Worm (Caenorhabditis elegans) whole organism, young adult: ENCODE results near the gene F18A11.5.

Experiments used
- C17E4.6 ChIP-seq: fragments of 200-800 bp; sonication (Bioruptor generic); IDR thresholded peaks from 2 replicates; pipeline ENCODE4 v1.3.6; 2022; ENCODE audit warnings: missing genetic modification reagents, missing genetic modification characterization, missing compliant biosample characterization
- F22D6.2 ChIP-seq: sonication (generic microtip); optimal IDR thresholded peaks from 2 replicates; lab custom pipeline; 2016; ENCODE audit warnings: mild to moderate bottlenecking, missing genetic modification characterization, missing compliant biosample characterization
- F37B4.10 ChIP-seq: fragments of 200-800 bp; sonication (Bioruptor generic); IDR thresholded peaks from 2 replicates; pipeline ENCODE4 v1.3.6; 2022; ENCODE audit warnings: missing genetic modification characterization, missing compliant biosample characterization
- F39B2.1 ChIP-seq: fragments of 200-800 bp; sonication (Bioruptor generic); IDR thresholded peaks from 2 replicates; pipeline ENCODE4 v1.3.6; 2022; ENCODE audit warnings: missing genetic modification reagents, missing genetic modification characterization, missing compliant biosample characterization
- F49E8.2 ChIP-seq: sonication (generic microtip); optimal IDR thresholded peaks from 3 replicates; lab custom pipeline; 2017; ENCODE audit warnings: missing genetic modification characterization, mild to moderate bottlenecking, missing compliant biosample characterization, antibody characterized with exemption, moderate library complexity; ENCODE audit not compliant: insufficient read depth
- F52B5.7 ChIP-seq: sonication (generic microtip); optimal IDR thresholded peaks from 2 replicates; lab custom pipeline; 2016; ENCODE audit warnings: mild to moderate bottlenecking, missing genetic modification characterization, missing compliant biosample characterization
- F57C9.4 ChIP-seq: sonication (generic microtip); optimal IDR thresholded peaks from 2 replicates; lab custom pipeline; 2017; ENCODE audit warnings: mild to moderate bottlenecking, missing genetic modification characterization, missing compliant biosample characterization
- K11D2.4 ChIP-seq: fragments of 200-800 bp; sonication (Bioruptor generic); IDR thresholded peaks from 2 replicates; pipeline ENCODE4 v1.3.6; 2022; ENCODE audit warnings: missing genetic modification reagents, missing genetic modification characterization, missing compliant biosample characterization
- K12H6.12 ChIP-seq: fragments of 200-800 bp; sonication (Bioruptor generic); optimal IDR thresholded peaks from 2 replicates; lab custom pipeline; 2018; ENCODE audit warnings: mild to moderate bottlenecking, missing genetic modification characterization, missing compliant biosample characterization
- Y56A3A.18 ChIP-seq: fragments of 200-800 bp; sonication (Bioruptor generic); IDR thresholded peaks from 2 replicates; pipeline ENCODE4 v1.3.6; 2022; ENCODE audit warnings: missing genetic modification reagents, missing genetic modification characterization, missing compliant biosample characterization
- attf-5 ChIP-seq: fragments of 200-800 bp; sonication (Bioruptor generic); optimal IDR thresholded peaks from 2 replicates; lab custom pipeline; 2018; ENCODE audit warnings: mild to moderate bottlenecking, missing genetic modification characterization, missing compliant biosample characterization
- bed-1 ChIP-seq: fragments of 200-800 bp; sonication (Bioruptor generic); IDR thresholded peaks from 2 replicates; pipeline ENCODE4 v1.3.6; 2022; ENCODE audit warnings: missing genetic modification reagents, missing genetic modification characterization, missing compliant biosample characterization
- bed-2 ChIP-seq: fragments of 200-800 bp; sonication (Bioruptor generic); IDR thresholded peaks from 2 replicates; pipeline ENCODE4 v1.3.6; 2022; ENCODE audit warnings: missing genetic modification reagents, missing genetic modification characterization, missing compliant biosample characterization
- ccch-3 ChIP-seq: fragments of 200-800 bp; sonication (Bioruptor generic); optimal IDR thresholded peaks from 2 replicates; lab custom pipeline; 2018; ENCODE audit warnings: mild to moderate bottlenecking, missing genetic modification characterization, missing compliant biosample characterization
- cebp-1 ChIP-seq, 2 experiments: fragments of 200-800 bp in 1 of 2; sonication (Bioruptor generic) in 1 of 2; sonication (generic microtip) in 1 of 2; IDR thresholded peaks in 1 of 2; optimal IDR thresholded peaks in 1 of 2; 2 replicates each; pipeline versions ENCODE4 v1.3.6 to Lab custom; 2017 to 2022; ENCODE audit warnings: missing compliant biosample characterization in 2 of 2, missing genetic modification characterization in 2 of 2, mild to moderate bottlenecking in 1 of 2, missing genetic modification reagents in 1 of 2, moderate library complexity in 1 of 2
- ceh-100 ChIP-seq: fragments of 200-800 bp; sonication (Bioruptor generic); IDR thresholded peaks from 2 replicates; pipeline ENCODE4 v1.3.6; 2022; ENCODE audit warnings: missing genetic modification reagents, missing genetic modification characterization, missing compliant biosample characterization
- ceh-27 ChIP-seq: fragments of 200-800 bp; sonication (Bioruptor generic); optimal IDR thresholded peaks from 2 replicates; lab custom pipeline; 2018; ENCODE audit warnings: mild to moderate bottlenecking, missing genetic modification characterization, moderate library complexity, missing compliant biosample characterization
- chd-7 ChIP-seq: sonication (generic microtip); optimal IDR thresholded peaks from 2 replicates; lab custom pipeline; 2016; ENCODE audit warnings: mild to moderate bottlenecking, missing genetic modification characterization, moderate library complexity, missing compliant biosample characterization
- egl-18 ChIP-seq: fragments of 200-800 bp; sonication (Bioruptor generic); IDR thresholded peaks from 2 replicates; pipeline ENCODE4 v1.3.6; 2022; ENCODE audit warnings: missing genetic modification reagents, missing genetic modification characterization, missing compliant biosample characterization
- egl-44 ChIP-seq: fragments of 200-800 bp; sonication (Bioruptor generic); IDR thresholded peaks from 2 replicates; pipeline ENCODE4 v1.3.6; 2022; ENCODE audit warnings: missing genetic modification reagents, missing genetic modification characterization, missing compliant biosample characterization
- egrh-3 ChIP-seq: fragments of 200-800 bp; sonication (Bioruptor generic); IDR thresholded peaks from 2 replicates; pipeline ENCODE4 v1.3.6; 2022; ENCODE audit warnings: missing genetic modification reagents, missing genetic modification characterization, missing compliant biosample characterization
- ets-4 ChIP-seq: fragments of 200-800 bp; sonication (Bioruptor generic); optimal IDR thresholded peaks from 2 replicates; lab custom pipeline; 2018; ENCODE audit warnings: mild to moderate bottlenecking, missing genetic modification characterization, missing compliant biosample characterization
- fkh-3 ChIP-seq: sonication (generic microtip); optimal IDR thresholded peaks from 2 replicates; lab custom pipeline; 2016; ENCODE audit warnings: mild to moderate bottlenecking, missing genetic modification characterization, missing compliant biosample characterization
- lag-1 ChIP-seq: fragments of 200-800 bp; sonication (Bioruptor generic); IDR thresholded peaks from 2 replicates; pipeline ENCODE4 v1.3.6; 2022; ENCODE audit warnings: missing genetic modification reagents, missing genetic modification characterization, missing compliant biosample characterization
- let-607 ChIP-seq, 2 experiments: fragments of 200-800 bp in 1 of 2; sonication (Bioruptor generic) in 1 of 2; sonication (generic microtip) in 1 of 2; optimal IDR thresholded peaks; 2 replicates each; lab custom pipeline; 2016 to 2018; ENCODE audit warnings: mild to moderate bottlenecking in 2 of 2, missing compliant biosample characterization in 2 of 2, missing genetic modification characterization in 2 of 2, moderate library complexity in 2 of 2, missing genotype in 1 of 2
- lin-35 ChIP-seq, 3 experiments: fragments of 150-350 bp in 2 of 3; sonication (generic microtip) in 1 of 3; optimal IDR thresholded peaks; 2 replicates each; lab custom pipeline; 2014 to 2018; ENCODE audit warnings: missing biosample characterization in 3 of 3, missing genetic modification characterization in 3 of 3, missing genetic modification reagents in 3 of 3
- lin-54 ChIP-seq: fragments of 200-800 bp; sonication (Bioruptor generic); optimal IDR thresholded peaks from 2 replicates; lab custom pipeline; 2018; ENCODE audit warnings: mild to moderate bottlenecking, missing genetic modification characterization, missing compliant biosample characterization
- lir-1 ChIP-seq: fragments of 200-800 bp; sonication (Bioruptor generic); conservative IDR thresholded peaks from 2 replicates; pipeline ENCODE4 v1.3.6; 2022; ENCODE audit warnings: missing genetic modification reagents, missing genetic modification characterization, missing compliant biosample characterization
- lsl-1 ChIP-seq: fragments of 200-800 bp; sonication (Bioruptor generic); optimal IDR thresholded peaks from 2 replicates; lab custom pipeline; 2018; ENCODE audit warnings: mild to moderate bottlenecking, missing genetic modification characterization, moderate library complexity, missing compliant biosample characterization
- nfya-2 ChIP-seq: fragments of 200-800 bp; sonication (Bioruptor generic); IDR thresholded peaks from 2 replicates; pipeline ENCODE4 v1.3.6; 2022; ENCODE audit warnings: missing genetic modification reagents, missing genetic modification characterization, missing compliant biosample characterization
- nhr-27 ChIP-seq: fragments of 200-800 bp; sonication (Bioruptor generic); optimal IDR thresholded peaks from 2 replicates; lab custom pipeline; 2018; ENCODE audit warnings: mild to moderate bottlenecking, missing genetic modification characterization, moderate library complexity, missing compliant biosample characterization
- nhr-80 ChIP-seq: sonication (generic microtip); optimal IDR thresholded peaks from 2 replicates; lab custom pipeline; 2016; ENCODE audit warnings: missing genetic modification characterization, missing compliant biosample characterization
- nhr-90 ChIP-seq: sonication (generic microtip); optimal IDR thresholded peaks from 2 replicates; lab custom pipeline; 2016; ENCODE audit warnings: missing genotype, mild to moderate bottlenecking, missing genetic modification characterization, missing compliant biosample characterization
- pbrm-1 ChIP-seq: fragments of 200-800 bp; sonication (Bioruptor generic); IDR thresholded peaks from 2 replicates; pipeline ENCODE4 v1.3.6; 2022; ENCODE audit warnings: missing genetic modification reagents, missing genetic modification characterization, missing compliant biosample characterization
- repo-1 ChIP-seq: sonication (generic microtip); optimal IDR thresholded peaks from 2 replicates; lab custom pipeline; 2017; ENCODE audit warnings: mild to moderate bottlenecking, missing genetic modification characterization, missing compliant biosample characterization
- snpc-1.1 ChIP-seq: sonication (generic microtip); optimal IDR thresholded peaks from 2 replicates; lab custom pipeline; 2017; ENCODE audit warnings: missing genetic modification characterization, mild to moderate bottlenecking, missing compliant biosample characterization, antibody characterized with exemption, moderate library complexity, missing genotype, missing genetic modification reagents; ENCODE audit not compliant: insufficient read depth
- snpc-4 ChIP-seq, 5 experiments: fragments of 150-350 bp in 1 of 5; sonication (generic microtip) in 4 of 5; optimal IDR thresholded peaks; 2 replicates each; lab custom pipeline; 2014 to 2018; ENCODE audit warnings: missing genetic modification characterization in 5 of 5, missing biosample characterization in 3 of 5, antibody characterized with exemption in 2 of 5, mild to moderate bottlenecking in 2 of 5, missing compliant biosample characterization in 2 of 5, missing genotype in 2 of 5, moderate library complexity in 2 of 5, missing genetic modification reagents in 1 of 5
- somi-1 ChIP-seq: fragments of 200-800 bp; sonication (Bioruptor generic); optimal IDR thresholded peaks from 2 replicates; lab custom pipeline; 2018; ENCODE audit warnings: mild to moderate bottlenecking, missing genetic modification characterization, missing compliant biosample characterization
- tbp1 ChIP-seq: fragments of 200-800 bp; sonication (Bioruptor generic); optimal IDR thresholded peaks from 2 replicates; lab custom pipeline; 2018; ENCODE audit warnings: mild to moderate bottlenecking, missing genetic modification characterization, missing compliant biosample characterization
- zfh-2 ChIP-seq: fragments of 200-800 bp; sonication (Bioruptor generic); conservative IDR thresholded peaks from 2 replicates; pipeline ENCODE4 v1.3.6; 2022; ENCODE audit warnings: missing genetic modification reagents, missing genetic modification characterization, missing compliant biosample characterization
- ztf-18 ChIP-seq: sonication (generic microtip); optimal IDR thresholded peaks from 2 replicates; lab custom pipeline; 2016; ENCODE audit warnings: missing genotype, mild to moderate bottlenecking, missing genetic modification characterization, missing compliant biosample characterization

The F18A11.5 gene

DNA sequence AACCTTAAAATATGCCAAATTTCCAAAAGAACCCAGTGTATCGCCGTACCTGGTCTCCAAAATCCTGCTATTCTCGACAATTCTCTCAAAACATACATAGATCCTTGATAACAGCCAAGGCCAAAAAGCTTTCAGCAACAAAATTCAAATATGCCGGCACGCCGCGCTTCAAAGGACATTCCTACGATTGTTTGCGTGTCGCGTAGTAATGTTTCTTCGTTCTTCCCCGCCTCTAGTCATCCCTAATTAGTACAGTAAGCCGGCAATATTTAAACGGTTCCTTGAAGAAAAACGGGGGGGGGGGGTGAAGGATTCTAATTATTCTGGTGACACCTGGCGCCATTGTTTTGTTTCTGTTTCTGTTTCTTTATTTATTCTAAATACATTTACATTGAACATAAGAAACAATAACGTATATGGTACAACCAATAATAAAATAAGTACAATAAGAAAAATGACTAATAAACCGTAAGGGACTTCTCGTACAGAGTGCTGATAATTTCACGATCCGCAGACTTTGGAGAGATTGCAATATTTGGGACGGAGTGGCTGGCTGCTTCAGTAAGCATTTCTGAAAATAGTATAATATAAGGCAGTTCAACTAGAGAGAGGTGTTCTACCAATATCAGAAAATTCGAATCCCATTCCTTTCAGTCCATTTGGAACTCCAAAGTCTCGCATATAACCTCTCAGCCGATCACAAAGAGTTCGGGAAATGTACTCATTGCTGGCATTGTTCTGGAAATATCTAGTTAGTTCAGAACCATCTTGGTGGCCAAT is 19.9 kb downstream of the F18A11.5 start (continued):
- TF ChIP-seq Y56A3A.18 (GFP tag; lab: Robert Waterston, UW) = peak; percentile 92
- TF ChIP-seq lin-54 (GFP tag; lab: Kevin White, UChicago) = peak; percentile 21
- TF ChIP-seq cebp-1 (GFP tag; IDR thresholded peaks at IDR 0.05; lab: Robert Waterston, UW) = no peak
- peak; percentile 58 for TF ChIP-seq cebp-1 (tag; optimal IDR thresholded peaks at IDR 0.05; lab: Kevin White, UChicago)
- TF ChIP-seq C17E4.6 (GFP tag; lab: Robert Waterston, UW) = no peak
- peak; percentile 84 for TF ChIP-seq chd-7
- no peak for TF ChIP-seq K12H6.12
- TF ChIP-seq somi-1 (GFP tag; lab: Kevin White, UChicago) = no peak
- peak; percentile 13 for TF ChIP-seq attf-5 (GFP tag; lab: Kevin White, UChicago)
- peak; percentile 41 for TF ChIP-seq nhr-90 (tag; lab: Kevin White, UChicago)
- TF ChIP-seq F22D6.2 (tag; lab: Kevin White, UChicago) = peak; percentile 55
- TF ChIP-seq ccch-3 (GFP tag; lab: Kevin White, UChicago) = no peak
- TF ChIP-seq egl-44 (GFP tag; lab: Robert Waterston, UW) = 0 out of 2 replicates have a peak, but pooled peaks have one; percentile 20
- TF ChIP-seq K11D2.4 (GFP tag; lab: Robert Waterston, UW) = peak; percentile 49; the same call in 1 of the 2 replicates
- TF ChIP-seq snpc-1.1 = no peak
- TF ChIP-seq repo-1 (tag; lab: Kevin White, UChicago) = peak; percentile 96
- TF ChIP-seq F39B2.1 (GFP tag; lab: Robert Waterston, UW) = 0 out of 2 replicates have a peak, but pooled peaks have one; percentile 20
- TF ChIP-seq nfya-2 = no peak

DNA sequence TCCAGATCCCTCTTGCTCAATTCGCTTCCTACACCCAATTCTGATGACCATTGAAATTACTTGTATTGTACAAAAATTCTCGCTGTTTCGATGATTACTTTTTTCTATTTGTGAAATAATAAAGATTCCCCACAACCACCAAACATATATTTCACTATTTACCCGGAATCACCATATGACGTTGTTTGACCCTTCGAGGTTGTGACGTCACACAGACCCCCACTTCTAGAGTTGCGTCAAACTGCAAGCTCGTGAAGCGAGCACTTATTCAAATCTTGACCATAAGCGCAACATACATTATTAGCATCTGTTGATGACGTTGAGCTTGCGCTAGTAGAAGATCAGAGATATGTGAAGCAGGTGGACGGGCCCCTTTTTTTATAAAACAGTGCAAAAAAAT is 21.1 kb downstream of the F18A11.5 start:
- no peak for TF ChIP-seq tbp1 (GFP tag; lab: Kevin White, UChicago)
- TF ChIP-seq lsl-1 (GFP tag; lab: Kevin White, UChicago) = no peak
- TF ChIP-seq pbrm-1 (GFP tag; lab: Robert Waterston, UW) = no peak
- no peak for TF ChIP-seq zfh-2 (GFP tag; lab: Robert Waterston, UW)

DNA sequence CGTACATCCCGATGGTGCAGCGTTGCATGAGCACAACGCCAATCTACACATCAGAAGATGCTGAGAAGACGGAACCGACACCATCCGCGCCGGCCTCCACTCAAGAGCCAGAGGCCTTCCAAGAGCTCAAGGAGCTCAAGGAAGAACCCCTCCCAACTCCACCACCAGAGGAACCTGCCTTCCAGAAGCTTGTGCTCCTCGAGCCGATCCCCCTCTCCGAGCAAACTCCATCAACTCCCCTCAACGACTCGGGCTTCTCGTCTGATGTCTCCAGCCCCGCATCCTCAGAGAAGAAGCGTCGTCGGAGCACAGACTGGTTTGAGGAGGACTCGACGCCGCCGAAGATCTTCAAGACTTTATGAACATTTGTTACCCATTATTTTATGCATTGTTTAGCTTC is 21.9 kb downstream of the F18A11.5 start:
- TF ChIP-seq egrh-3 (GFP tag; lab: Robert Waterston, UW) (peak; percentile 85; the same call in 1 of the 2 replicates), egl-18 (no peak), ceh-27 (GFP tag; lab: Kevin White, UChicago) (no peak), bed-1 (no peak), fkh-3 (tag; lab: Kevin White, UChicago) (no peak), F37B4.10 (GFP tag; lab: Robert Waterston, UW) (no peak), F52B5.7 (tag; lab: Kevin White, UChicago) (no peak), snpc-4 (GFP tag; optimal IDR thresholded peaks at IDR 0.05; lab: Kevin White, UChicago) (no peak), snpc-4 (tag; optimal IDR thresholded peaks at IDR 0.05; lab: Kevin White, UChicago) (no peak), F57C9.4 (tag; lab: Kevin White, UChicago) (no peak), bed-2 (GFP tag; lab: Robert Waterston, UW) (no peak), zfh-2 (GFP tag; lab: Robert Waterston, UW) (peak; percentile 82)

DNA sequence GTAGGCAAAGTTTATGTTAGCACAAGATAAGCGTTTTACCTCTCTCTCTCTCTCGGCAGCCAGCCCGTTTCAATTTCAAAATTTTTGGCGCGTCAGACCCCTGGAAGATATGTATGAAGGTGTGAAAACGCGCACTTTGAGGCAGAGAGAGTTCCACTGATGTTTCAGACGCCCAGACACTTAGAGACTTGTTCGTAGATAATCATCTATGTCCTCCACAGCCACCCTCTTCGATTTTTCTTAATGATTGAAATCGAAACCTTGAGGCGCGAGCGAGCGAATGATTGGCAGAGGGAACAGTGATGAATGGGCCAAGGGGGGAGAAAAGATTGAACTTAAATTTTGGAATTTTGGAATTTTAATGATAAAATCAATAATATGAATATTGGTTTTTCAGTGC is 22.5 kb downstream of the F18A11.5 start:
- no peak for TF ChIP-seq F49E8.2 (tag; lab: Kevin White, UChicago)
- no peak for TF ChIP-seq lag-1 (GFP tag; lab: Robert Waterston, UW)
- no peak for TF ChIP-seq cebp-1 (GFP tag; IDR thresholded peaks at IDR 0.05; lab: Robert Waterston, UW)
- no peak for TF ChIP-seq cebp-1 (tag; optimal IDR thresholded peaks at IDR 0.05; lab: Kevin White, UChicago)
- no peak for TF ChIP-seq lir-1 (GFP tag; lab: Robert Waterston, UW)
- no peak for TF ChIP-seq ceh-100 (GFP tag; lab: Robert Waterston, UW)
- no peak for TF ChIP-seq nhr-80 (tag; lab: Kevin White, UChicago)
- TF ChIP-seq lin-35 (GFP tag; optimal IDR thresholded peaks at IDR 0.05; lab: Kevin White, UChicago) = no peak
- TF ChIP-seq snpc-1.1 = no peak
- no peak for TF ChIP-seq let-607 (tag; optimal IDR thresholded peaks at IDR 0.05; lab: Kevin White, UChicago)
- no peak for TF ChIP-seq ets-4 (GFP tag; lab: Kevin White, UChicago)
- no peak for TF ChIP-seq ztf-18 (tag; lab: Kevin White, UChicago)
- TF ChIP-seq nhr-27 = no peak
